Worm (Caenorhabditis elegans): ENCODE measurements around the gene R144.13.

DNA sequence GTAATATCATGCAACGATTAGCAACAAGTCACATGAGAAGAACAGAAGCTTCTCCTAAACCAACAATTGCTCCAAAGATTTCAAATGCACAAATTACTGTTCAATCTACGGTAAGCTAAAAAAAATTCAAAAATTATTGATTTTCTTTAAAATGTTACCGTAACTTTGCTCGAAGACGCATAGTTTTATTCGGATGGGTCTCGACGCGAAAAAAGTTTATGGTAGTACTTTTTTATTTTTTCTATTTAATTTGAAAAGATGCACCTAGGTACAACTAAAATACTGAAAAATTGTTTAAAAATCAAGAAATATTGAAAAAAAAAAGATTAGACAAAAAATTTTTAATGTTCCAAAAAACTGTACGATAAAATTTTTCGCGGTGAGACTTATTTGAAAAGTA is 35.4 kb upstream of the R144.13 start:
- TF ChIP-seq him-1 (tag; optimal IDR thresholded peaks at IDR 0.05) (no peak), W03F9.2 (tag; optimal IDR thresholded peaks at IDR 0.05) (no peak), dao-5 (tag; optimal IDR thresholded peaks at IDR 0.05) (no peak)

All from whole organism, L4/young adult.